Worm (Caenorhabditis elegans) whole organism, early embryonic: ENCODE measurements around the gene F41H10.3.

Experiments
- B0310.2 ChIP-seq: sonication (generic microtip); optimal IDR thresholded peaks from 2 replicates; lab custom pipeline; 2016; ENCODE audit warnings: mild to moderate bottlenecking, missing genetic modification characterization, missing compliant biosample characterization
- aly-1 ChIP-seq: sonication (generic microtip); optimal IDR thresholded peaks from 2 replicates; lab custom pipeline; 2016; ENCODE audit warnings: missing genetic modification characterization, missing compliant biosample characterization
- ama-1 ChIP-seq: fragments of 150-350 bp; optimal IDR thresholded peaks from 2 replicates; lab custom pipeline; 2014
- ceh-13 ChIP-seq: fragments of 200-800 bp; sonication (Bioruptor generic); optimal IDR thresholded peaks from 2 replicates; lab custom pipeline; 2018; ENCODE audit warnings: mild to moderate bottlenecking, missing genetic modification characterization, missing compliant biosample characterization
- ets-7 ChIP-seq: sonication (generic microtip); optimal IDR thresholded peaks from 2 replicates; lab custom pipeline; 2016; ENCODE audit warnings: missing genotype, missing genetic modification characterization, missing compliant biosample characterization
- flt-1 ChIP-seq: fragments of 200-800 bp; sonication (Bioruptor generic); IDR thresholded peaks from 2 replicates; pipeline ENCODE4 v1.3.6; 2022; ENCODE audit warnings: missing genetic modification characterization, missing compliant biosample characterization
- hmbx-1 ChIP-seq: sonication (generic microtip); optimal IDR thresholded peaks from 2 replicates; lab custom pipeline; 2016; ENCODE audit warnings: mild to moderate bottlenecking, missing genetic modification characterization, missing compliant biosample characterization
- pes-1 ChIP-seq: fragments of 200-800 bp; sonication (Bioruptor generic); IDR thresholded peaks from 2 replicates; pipeline ENCODE4 v1.3.6; 2022; ENCODE audit warnings: missing genetic modification reagents, missing genetic modification characterization, missing compliant biosample characterization
- scrt-1 ChIP-seq: fragments of 200-800 bp; sonication (Bioruptor generic); IDR thresholded peaks from 2 replicates; pipeline ENCODE4 v1.3.6; 2022; ENCODE audit warnings: missing genetic modification characterization, missing compliant biosample characterization
- tbx-11 ChIP-seq: fragments of 200-800 bp; sonication (Bioruptor generic); IDR thresholded peaks from 2 replicates; pipeline ENCODE4 v1.3.6; 2022; ENCODE audit warnings: missing genetic modification characterization, missing compliant biosample characterization
- tbx-37 ChIP-seq: fragments of 200-800 bp; sonication (Bioruptor generic); conservative IDR thresholded peaks from 2 replicates; pipeline ENCODE4 v1.3.6; 2022; ENCODE audit warnings: missing genetic modification reagents, missing genetic modification characterization, missing compliant biosample characterization
- tra-4 ChIP-seq: sonication (generic microtip); optimal IDR thresholded peaks from 2 replicates; lab custom pipeline; 2017; ENCODE audit warnings: missing genetic modification characterization, missing compliant biosample characterization

DNA sequence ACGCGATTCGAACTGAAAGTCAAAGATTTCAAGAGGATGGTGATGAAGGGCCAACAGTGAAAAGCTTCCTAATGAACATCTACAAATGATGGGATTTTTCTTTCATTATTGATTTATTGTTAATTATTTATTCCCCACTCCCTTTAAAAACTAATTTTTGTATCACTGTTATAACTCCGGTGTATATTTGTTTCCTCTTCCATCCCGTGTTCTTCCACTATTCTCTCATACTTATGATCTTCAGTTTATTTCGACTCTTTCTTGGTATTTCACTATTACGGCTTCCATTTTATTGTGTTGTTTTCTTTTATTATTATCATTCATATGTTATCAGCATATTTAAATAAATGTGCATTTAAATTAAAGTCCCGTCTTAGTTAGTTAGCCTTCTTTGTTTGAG is 4.7 kb downstream of the F41H10.3 start:
- TF ChIP-seq pes-1 (GFP tag; lab: Robert Waterston, UW), result no peak
- no peak for TF ChIP-seq ama-1 (lab: Kevin White, UChicago)
- no peak for TF ChIP-seq hmbx-1 (tag; lab: Kevin White, UChicago)
- TF ChIP-seq scrt-1 (GFP tag; lab: Robert Waterston, UW), result no peak
- TF ChIP-seq ceh-13 (GFP tag; lab: Kevin White, UChicago), result no peak
- no peak for TF ChIP-seq B0310.2 (tag; lab: Kevin White, UChicago)
- no peak for TF ChIP-seq tra-4 (tag; lab: Kevin White, UChicago)
- no peak for TF ChIP-seq flt-1 (GFP tag; lab: Robert Waterston, UW)
- no peak for TF ChIP-seq ets-7 (tag; lab: Kevin White, UChicago)
- TF ChIP-seq aly-1 (tag; lab: Kevin White, UChicago), result no peak
- no peak for TF ChIP-seq tbx-11 (GFP tag; lab: Robert Waterston, UW)
- TF ChIP-seq tbx-37, result no peak
